Worm (Caenorhabditis elegans): ENCODE results near the gene nap-1.
A peak's percentile ranks its signal among the peaks of the same experiment; 100 is the strongest.

Gene nap-1

ce11 chrIV:8367887-8368286 is 11.2 kb downstream of the nap-1 start:
- TF ChIP-seq nfyb-1 (GFP tag; IDR thresholded peaks at IDR 0.05), result no peak
- no peak for TF ChIP-seq F57A8.1 (GFP tag; optimal IDR thresholded peaks at IDR 0.05)
- no peak for TF ChIP-seq cebp-1 (GFP tag; IDR thresholded peaks at IDR 0.05)
- no peak for TF ChIP-seq cebp-1 (tag; optimal IDR thresholded peaks at IDR 0.05)
- TF ChIP-seq athp-1 (tag; optimal IDR thresholded peaks at IDR 0.05), result no peak
- TF ChIP-seq attf-6 (GFP tag; IDR thresholded peaks at IDR 0.05), result no peak
- no peak for TF ChIP-seq mes-4 (tag; optimal IDR thresholded peaks at IDR 0.05)
- TF ChIP-seq hsf-1 (GFP tag; IDR thresholded peaks at IDR 0.05), result no peak
- TF ChIP-seq ceh-58 (GFP tag; IDR thresholded peaks at IDR 0.05), result no peak
- no peak for TF ChIP-seq F55B11.4 (tag; optimal IDR thresholded peaks at IDR 0.05; ENCODE audit: borderline replicate concordance, insufficient read depth)
- no peak for TF ChIP-seq ekl-4 (GFP tag; IDR thresholded peaks at IDR 0.05)
- no peak for TF ChIP-seq attf-5 (GFP tag; optimal IDR thresholded peaks at IDR 0.05)

- TF ChIP-seq Y79H2A.3 (GFP tag; conservative IDR thresholded peaks at IDR 0.05) (no peak), nhr-80 (tag; optimal IDR thresholded peaks at IDR 0.05) (peak; percentile 66), him-1 (tag; optimal IDR thresholded peaks at IDR 0.05) (peak; percentile 15), K12H6.12 (tag; optimal IDR thresholded peaks at IDR 0.05) (no peak)
Measured at ce11 chrIV:8366295-8366694, 12.8 kb downstream of the nap-1 start, which contains the start of gene aagr-1. Gene aagr-1 (plus strand): TSS chrIV:8366521.

ce11 chrIV:8363163-8363562 is 16.0 kb downstream of the nap-1 start, which contains the start of gene D2096.12:
Gene D2096.12 (plus strand): TSS chrIV:8363463.
- TF ChIP-seq lag-1 (GFP tag; IDR thresholded peaks at IDR 0.05) (no peak), hlh-26 (GFP tag; conservative IDR thresholded peaks at IDR 0.05) (no peak), egl-44 (GFP tag; IDR thresholded peaks at IDR 0.05) (no peak), aptf-2 (GFP tag; conservative IDR thresholded peaks at IDR 0.05) (no peak), ekl-4 (GFP tag; IDR thresholded peaks at IDR 0.05) (0 out of 2 replicates have a peak, but pooled peaks have one; percentile 41)

ce11 chrIV:8360817-8361216 is 18.3 kb downstream of the nap-1 start, which contains the start of gene sqv-1:
Gene sqv-1 (plus strand): TSS chrIV:8361117.
- TF ChIP-seq nhr-120 (GFP tag; IDR thresholded peaks at IDR 0.05) (no peak), snpc-4 (GFP tag; optimal IDR thresholded peaks at IDR 0.05) (no peak), snpc-4 (tag; optimal IDR thresholded peaks at IDR 0.05) (no peak), ceh-100 (GFP tag; IDR thresholded peaks at IDR 0.05) (no peak), C06A6.2 (GFP tag; conservative IDR thresholded peaks at IDR 0.05) (no peak), unc-130 (GFP tag; optimal IDR thresholded peaks at IDR 0.05) (no peak), F49E8.2 (tag; optimal IDR thresholded peaks at IDR 0.05; ENCODE audit: insufficient read depth) (no peak), attf-3 (GFP tag; conservative IDR thresholded peaks at IDR 0.05) (no peak), ztf-3 (GFP tag; optimal IDR thresholded peaks at IDR 0.05) (no peak), T07F8.4 (tag; optimal IDR thresholded peaks at IDR 0.05) (no peak), egl-44 (GFP tag; IDR thresholded peaks at IDR 0.05) (no peak), madf-3 (GFP tag; IDR thresholded peaks at IDR 0.05) (no peak), ceh-27 (GFP tag; optimal IDR thresholded peaks at IDR 0.05) (no peak), hmg-20 (GFP tag; IDR thresholded peaks at IDR 0.05) (no peak), ztf-6 (GFP tag; IDR thresholded peaks at IDR 0.05) (no peak), ceh-79 (tag; optimal IDR thresholded peaks at IDR 0.05) (no peak)

All from whole organism, young adult.